Fruit fly (Drosophila melanogaster) whole organism, embryonic: ENCODE measurements around the gene CG2129.

Experiments
- Bgb ChIP-seq: fragments of 200-800 bp; sonication (Bioruptor generic); IDR thresholded peaks from 2 replicates; pipeline ENCODE4 v1.3.6; 2022; ENCODE audit warnings: missing biosample characterization, missing genetic modification characterization; ENCODE audit not compliant: partially characterized antibody
- CG10462 ChIP-seq: fragments of 200-800 bp; sonication (Bioruptor generic); optimal IDR thresholded peaks from 2 replicates; lab custom pipeline; 2016; ENCODE audit warnings: missing biosample characterization, missing genetic modification characterization
- CG10654 ChIP-seq: fragments of 200-800 bp; sonication (Bioruptor generic); optimal IDR thresholded peaks from 2 replicates; lab custom pipeline; 2016; ENCODE audit warnings: missing biosample characterization, missing genetic modification characterization
- CG11085 ChIP-seq: fragments of 200-800 bp; sonication (Bioruptor generic); IDR thresholded peaks from 2 replicates; pipeline ENCODE4 v1.3.6; 2022; ENCODE audit warnings: missing biosample characterization, missing genetic modification characterization
- CG11456 ChIP-seq: fragments of 200-800 bp; sonication (Bioruptor generic); IDR thresholded peaks from 3 replicates; pipeline ENCODE4 v1.3.6; 2022; ENCODE audit warnings: missing biosample characterization, missing genetic modification characterization
- CG12155 ChIP-seq: fragments of 200-800 bp; sonication (Bioruptor generic); optimal IDR thresholded peaks from 3 replicates; lab custom pipeline; 2016; ENCODE audit warnings: missing biosample characterization, missing genetic modification characterization
- CG12219 ChIP-seq: fragments of 200-800 bp; sonication (Bioruptor generic); optimal IDR thresholded peaks from 3 replicates; lab custom pipeline; 2018; ENCODE audit warnings: missing biosample characterization, mild to moderate bottlenecking, missing genetic modification characterization
- CG12236 ChIP-seq: fragments of 200-800 bp; sonication (Bioruptor generic); optimal IDR thresholded peaks from 2 replicates; lab custom pipeline; 2016; ENCODE audit warnings: missing biosample characterization, missing genetic modification characterization
- CG13123 ChIP-seq: fragments of 200-800 bp; sonication (Bioruptor generic); optimal IDR thresholded peaks from 2 replicates; lab custom pipeline; 2016; ENCODE audit warnings: missing biosample characterization, missing genetic modification characterization
- CG14050 ChIP-seq: fragments of 200-800 bp; sonication (Bioruptor generic); IDR thresholded peaks from 3 replicates; pipeline ENCODE4 v1.3.6; 2022; ENCODE audit warnings: missing biosample characterization, missing genetic modification characterization
- CG15514 ChIP-seq: fragments of 200-800 bp; sonication (Bioruptor generic); optimal IDR thresholded peaks from 3 replicates; lab custom pipeline; 2017; ENCODE audit warnings: missing biosample characterization, missing genetic modification characterization, mild to moderate bottlenecking, moderate library complexity, missing genetic modification reagents
- CG17359 ChIP-seq: fragments of 200-800 bp; sonication (Bioruptor generic); optimal IDR thresholded peaks from 3 replicates; lab custom pipeline; 2018; ENCODE audit warnings: missing biosample characterization, mild to moderate bottlenecking, missing genetic modification characterization, moderate library complexity
- CG2116 ChIP-seq: fragments of 200-800 bp; sonication (Bioruptor generic); optimal IDR thresholded peaks from 3 replicates; lab custom pipeline; 2018; ENCODE audit warnings: missing biosample characterization, mild to moderate bottlenecking, missing genetic modification characterization
- CG2875 ChIP-seq: fragments of 200-800 bp; sonication (Bioruptor generic); optimal IDR thresholded peaks from 2 replicates; lab custom pipeline; 2017; ENCODE audit warnings: missing biosample characterization, mild to moderate bottlenecking, missing genetic modification characterization, missing genetic modification reagents
- CG32767 ChIP-seq: fragments of 200-800 bp; sonication (Bioruptor generic); IDR thresholded peaks from 2 replicates; pipeline ENCODE4 v1.3.6; 2022; ENCODE audit warnings: missing biosample characterization, missing genetic modification characterization
- CG32772 ChIP-seq: fragments of 200-800 bp; sonication (Bioruptor generic); IDR thresholded peaks from 2 replicates; pipeline ENCODE4 v1.3.6; 2022; ENCODE audit warnings: missing biosample characterization, missing genetic modification characterization
- CG4404 ChIP-seq: fragments of 200-800 bp; sonication (Bioruptor generic); IDR thresholded peaks from 2 replicates; pipeline ENCODE4 v1.3.6; 2022; ENCODE audit warnings: missing biosample characterization, missing genetic modification characterization
- CG4820 ChIP-seq: fragments of 200-800 bp; sonication (Bioruptor generic); optimal IDR thresholded peaks from 3 replicates; lab custom pipeline; 2016; ENCODE audit warnings: missing biosample characterization, missing genetic modification characterization
- CG6765 ChIP-seq: fragments of 200-800 bp; sonication (Bioruptor generic); optimal IDR thresholded peaks from 3 replicates; lab custom pipeline; 2017; ENCODE audit warnings: missing biosample characterization, mild to moderate bottlenecking, missing genetic modification characterization
- CG7963 ChIP-seq: fragments of 200-800 bp; sonication (Bioruptor generic); IDR thresholded peaks from 3 replicates; pipeline ENCODE4 v1.3.6; 2022; ENCODE audit warnings: missing biosample characterization, missing genetic modification characterization; ENCODE audit not compliant: partially characterized antibody
- CG7987 ChIP-seq: fragments of 200-800 bp; sonication (Bioruptor generic); optimal IDR thresholded peaks from 2 replicates; lab custom pipeline; 2018; ENCODE audit warnings: missing biosample characterization, mild to moderate bottlenecking, missing genetic modification characterization, moderate library complexity
- CG8290 ChIP-seq, 3 experiments: fragments of 200-800 bp; sonication (Bioruptor generic); optimal IDR thresholded peaks; 2 replicates each; lab custom pipeline; 2016 to 2019; ENCODE audit warnings: missing biosample characterization in 3 of 3, missing genetic modification characterization in 3 of 3, mild to moderate bottlenecking in 2 of 3, moderate library complexity in 1 of 3
- CG8359 ChIP-seq: fragments of 200-800 bp; sonication (Bioruptor generic); optimal IDR thresholded peaks from 2 replicates; lab custom pipeline; 2017; ENCODE audit warnings: missing biosample characterization, mild to moderate bottlenecking, missing genetic modification characterization, borderline replicate concordance
- CG8388 ChIP-seq: fragments of 200-800 bp; sonication (Bioruptor generic); optimal IDR thresholded peaks from 2 replicates; lab custom pipeline; 2019; ENCODE audit warnings: missing biosample characterization, mild to moderate bottlenecking, missing genetic modification characterization, moderate library complexity
- CG8478 ChIP-seq: fragments of >200 bp; optimal IDR thresholded peaks from 2 replicates; lab custom pipeline; 2018
- CG9437 ChIP-seq: fragments of 200-800 bp; sonication (Bioruptor generic); optimal IDR thresholded peaks from 2 replicates; lab custom pipeline; 2018; ENCODE audit warnings: missing biosample characterization, mild to moderate bottlenecking, missing genetic modification characterization
- CG9797 ChIP-seq: fragments of 200-800 bp; sonication (Bioruptor generic); optimal IDR thresholded peaks from 3 replicates; lab custom pipeline; 2018; ENCODE audit warnings: missing biosample characterization, mild to moderate bottlenecking, missing genetic modification characterization
- Chrac-16 ChIP-seq: fragments of 200-800 bp; sonication (Bioruptor generic); optimal IDR thresholded peaks from 3 replicates; lab custom pipeline; 2016; ENCODE audit warnings: missing biosample characterization, missing genetic modification characterization
- Dad ChIP-seq: fragments of 200-800 bp; sonication (Bioruptor generic); optimal IDR thresholded peaks from 3 replicates; lab custom pipeline; 2016; ENCODE audit warnings: missing biosample characterization, missing genetic modification characterization
- Ets65A ChIP-seq: fragments of 200-800 bp; sonication (Bioruptor generic); peaks from one replicate; lab custom pipeline; 2016; ENCODE audit warnings: missing biosample characterization, missing genetic modification characterization
- Gsc ChIP-seq: fragments of 200-800 bp; sonication (Bioruptor generic); IDR thresholded peaks from 2 replicates; pipeline ENCODE4 v1.3.6; 2022; ENCODE audit warnings: missing biosample characterization, missing genetic modification characterization
- H2.0 ChIP-seq: fragments of 200-800 bp; sonication (Bioruptor generic); IDR thresholded peaks from 2 replicates; pipeline ENCODE4 v1.3.6; 2022; ENCODE audit warnings: missing biosample characterization, missing genetic modification characterization
- Hr78 ChIP-seq, 2 experiments: fragments of 200-800 bp in 1 of 2; fragments of >200 bp in 1 of 2; sonication (Bioruptor generic) in 1 of 2; optimal IDR thresholded peaks; 2 replicates each; lab custom pipeline; 2017 to 2019; ENCODE audit warnings: missing biosample characterization in 2 of 2, missing genetic modification characterization in 2 of 2, mild to moderate bottlenecking in 1 of 2, moderate library complexity in 1 of 2
- Hsf ChIP-seq: fragments of 200-800 bp; sonication (Bioruptor generic); optimal IDR thresholded peaks from 3 replicates; lab custom pipeline; 2016; ENCODE audit warnings: missing biosample characterization, missing genetic modification characterization
- Meics ChIP-seq: fragments of 200-800 bp; sonication (Bioruptor generic); optimal IDR thresholded peaks from 2 replicates; lab custom pipeline; 2017; ENCODE audit warnings: missing biosample characterization, mild to moderate bottlenecking, missing genetic modification characterization
- Nf-YC ChIP-seq: fragments of 200-800 bp; optimal IDR thresholded peaks from 3 replicates; lab custom pipeline; 2019; ENCODE audit warnings: missing biosample characterization, mild to moderate bottlenecking, missing genetic modification characterization, moderate library complexity
- Ptx1 ChIP-seq: fragments of 200-800 bp; sonication (Bioruptor generic); IDR thresholded peaks from 2 replicates; pipeline ENCODE4 v1.3.6; 2022; ENCODE audit warnings: missing biosample characterization, missing genetic modification characterization
- Xrp1 ChIP-seq: fragments of 200-800 bp; sonication (Bioruptor generic); IDR thresholded peaks from 2 replicates; pipeline ENCODE4 v1.3.6; 2022; ENCODE audit warnings: missing biosample characterization, missing genetic modification characterization
- ato ChIP-seq: fragments of 200-800 bp; sonication (Bioruptor generic); IDR thresholded peaks from 2 replicates; pipeline ENCODE4 v1.3.6; 2022; ENCODE audit warnings: missing biosample characterization, missing genetic modification characterization; ENCODE audit not compliant: partially characterized antibody
- bowl ChIP-seq: fragments of 200-800 bp; sonication (Bioruptor generic); IDR thresholded peaks from 2 replicates; pipeline ENCODE4 v1.3.6; 2022; ENCODE audit warnings: missing biosample characterization, missing genetic modification characterization
- br ChIP-seq: fragments of >200 bp; optimal IDR thresholded peaks from 2 replicates; lab custom pipeline; 2017
- crc ChIP-seq: fragments of 200-800 bp; sonication (Bioruptor generic); optimal IDR thresholded peaks from 2 replicates; lab custom pipeline; 2016; ENCODE audit warnings: missing biosample characterization, missing genetic modification characterization
- dimm ChIP-seq: fragments of 200-800 bp; sonication (Bioruptor generic); IDR thresholded peaks from 2 replicates; pipeline ENCODE4 v1.3.6; 2022; ENCODE audit warnings: missing biosample characterization, missing genetic modification characterization
- ham ChIP-seq: fragments of 200-800 bp; sonication (Bioruptor generic); IDR thresholded peaks from 2 replicates; pipeline ENCODE4 v1.3.6; 2022; ENCODE audit warnings: missing biosample characterization, missing genetic modification characterization
- hkb ChIP-seq, 2 experiments: fragments of 200-800 bp in 1 of 2; fragments of >200 bp in 1 of 2; sonication (Bioruptor generic) in 1 of 2; IDR thresholded peaks in 1 of 2; optimal IDR thresholded peaks in 1 of 2; 2 replicates each; pipeline versions ENCODE4 v1.3.6 to Lab custom; 2017 to 2022; ENCODE audit warnings: missing biosample characterization in 1 of 2, missing genetic modification characterization in 1 of 2
- maf-S ChIP-seq: fragments of 200-800 bp; sonication (Bioruptor generic); optimal IDR thresholded peaks from 2 replicates; lab custom pipeline; 2016; ENCODE audit warnings: missing biosample characterization, missing genetic modification characterization
- scrt ChIP-seq: fragments of 200-800 bp; sonication (Bioruptor generic); optimal IDR thresholded peaks from 2 replicates; lab custom pipeline; 2018; ENCODE audit warnings: missing biosample characterization, mild to moderate bottlenecking, missing genetic modification characterization, moderate library complexity
- sisA ChIP-seq: fragments of 200-800 bp; sonication (Bioruptor generic); IDR thresholded peaks from 2 replicates; pipeline ENCODE4 v1.3.6; 2022; ENCODE audit warnings: missing biosample characterization, missing genetic modification characterization

CG2129 gene

DNA sequence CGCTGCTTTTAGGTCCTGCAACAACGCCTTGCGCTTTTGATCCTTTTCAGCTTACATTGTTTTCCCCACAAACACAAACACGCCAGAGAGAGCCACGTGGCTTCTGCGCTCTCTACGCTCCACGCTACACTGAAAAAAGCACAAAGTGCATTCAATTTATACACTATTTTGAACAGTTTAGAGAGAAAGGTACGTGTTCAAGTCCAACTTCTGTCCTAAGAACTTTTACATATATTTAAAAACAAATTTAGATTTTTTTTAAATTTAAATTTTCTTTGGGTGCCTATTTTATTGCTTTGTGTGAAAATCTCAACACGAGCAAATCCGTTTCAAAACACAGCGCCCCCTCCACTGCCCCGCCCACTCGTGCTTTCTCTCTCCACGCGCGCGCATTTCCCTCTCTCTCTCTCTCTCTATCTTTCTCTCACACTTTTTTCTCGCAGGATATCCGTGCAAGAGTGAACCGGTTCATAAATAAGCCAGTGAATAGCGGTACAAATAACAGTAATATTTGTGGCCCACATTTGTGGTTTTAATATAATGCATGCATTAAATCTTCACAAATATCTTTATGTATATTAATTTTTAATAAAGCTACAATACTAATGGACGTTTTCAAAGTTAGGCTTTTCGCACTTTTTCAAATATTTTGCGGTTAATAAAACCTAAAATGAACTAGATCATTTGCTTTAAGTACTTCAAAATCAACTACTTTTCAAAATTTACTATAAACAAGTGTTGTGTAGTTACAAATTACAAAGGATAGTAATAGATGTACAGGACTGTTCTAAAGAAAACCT, 45.4 kb upstream of the CG2129 start (continued):
- TF ChIP-seq bowl: peak; percentile 79; the same call in 1 of the 2 replicates
- TF ChIP-seq CG2116 (GFP tag; lab: Kevin White, UChicago): peak; percentile 45
- TF ChIP-seq CG10654 (GFP tag; lab: Kevin White, UChicago): peak; percentile 65
- TF ChIP-seq CG9797 (GFP tag; lab: Kevin White, UChicago): no peak
- TF ChIP-seq CG14050 (GFP tag; lab: Robert Waterston, UW): peak; percentile 84
- TF ChIP-seq ato (GFP tag; lab: Robert Waterston, UW): no peak
- TF ChIP-seq Hr78 (GFP tag; optimal IDR thresholded peaks at IDR 0.05; lab: Kevin White, UChicago): peak in 1 of 2 experiments; percentile 38
- peak; percentile 82 for TF ChIP-seq H2.0
- TF ChIP-seq CG9437 (GFP tag; lab: Kevin White, UChicago): peak; percentile 64
- peak; percentile 85 for TF ChIP-seq CG11456 (GFP tag; lab: Robert Waterston, UW)
- peak; percentile 34; the same call in 1 of the 2 replicates for TF ChIP-seq CG11085
- no peak for TF ChIP-seq CG8290 (GFP tag; optimal IDR thresholded peaks at IDR 0.05; lab: Kevin White, UChicago)
- peak in 1 of 2 experiments; percentile 53 for TF ChIP-seq CG8290 (tag; optimal IDR thresholded peaks at IDR 0.05; lab: Kevin White, UChicago)
- TF ChIP-seq Nf-YC (tag; lab: Kevin White, UChicago): peak; percentile 62
- peak; percentile 6 for TF ChIP-seq maf-S (GFP tag; lab: Kevin White, UChicago)
- no peak for TF ChIP-seq CG8478 (lab: Kevin White, UChicago)
- peak; percentile 79 for TF ChIP-seq CG2875 (GFP tag; lab: Kevin White, UChicago)
- peak; percentile 89 for TF ChIP-seq Ptx1
- TF ChIP-seq Chrac-16: peak; percentile 69
- no peak for TF ChIP-seq hkb (optimal IDR thresholded peaks at IDR 0.05; lab: Kevin White, UChicago)
- peak; percentile 94 for TF ChIP-seq hkb (GFP tag; IDR thresholded peaks at IDR 0.05; lab: Robert Waterston, UW)
- peak; percentile 85 for TF ChIP-seq sisA (GFP tag; lab: Robert Waterston, UW)
- TF ChIP-seq ham: 0 out of 2 replicates have a peak, but pooled peaks have one; percentile 41
- peak; percentile 97 for TF ChIP-seq CG15514 (GFP tag; lab: Kevin White, UChicago)
- peak; percentile 45 for TF ChIP-seq CG13123 (GFP tag; lab: Kevin White, UChicago)
- no peak for TF ChIP-seq Bgb (GFP tag; lab: Robert Waterston, UW)
- no peak for TF ChIP-seq br (lab: Kevin White, UChicago)
- TF ChIP-seq CG7963 (GFP tag; lab: Robert Waterston, UW): no peak
- 0 out of 2 replicates have a peak, but pooled peaks have one; percentile 8 for TF ChIP-seq Gsc (GFP tag; lab: Robert Waterston, UW)
- TF ChIP-seq CG10462 (GFP tag; lab: Kevin White, UChicago): peak; percentile 39
- peak; percentile 17 for TF ChIP-seq CG8359
- TF ChIP-seq CG4404: peak; percentile 43; the same call in 1 of the 2 replicates
- TF ChIP-seq dimm (GFP tag; lab: Robert Waterston, UW): 0 out of 2 replicates have a peak, but pooled peaks have one; percentile 48
- no peak for TF ChIP-seq CG12236
- TF ChIP-seq Meics (GFP tag; lab: Kevin White, UChicago): peak; percentile 88
- TF ChIP-seq Xrp1: peak; percentile 90
- TF ChIP-seq CG4820: peak; percentile 60
- peak; percentile 90 for TF ChIP-seq CG17359 (tag; lab: Kevin White, UChicago)
- TF ChIP-seq CG32772 (GFP tag; lab: Robert Waterston, UW): peak; percentile 87
- peak; percentile 59 for TF ChIP-seq CG7987 (GFP tag; lab: Kevin White, UChicago)
- peak; percentile 81 for TF ChIP-seq CG8388
- peak; percentile 33 for TF ChIP-seq crc (GFP tag; lab: Kevin White, UChicago)
- TF ChIP-seq CG6765 (GFP tag; lab: Kevin White, UChicago): peak; percentile 70
- peak; percentile 68 for TF ChIP-seq CG12155 (GFP tag; lab: Kevin White, UChicago)
- TF ChIP-seq scrt (GFP tag; lab: Kevin White, UChicago): peak; percentile 86
- TF ChIP-seq CG12219: peak; percentile 69
- TF ChIP-seq Dad (GFP tag; lab: Kevin White, UChicago): peak; percentile 33
- peak; percentile 92 for TF ChIP-seq Ets65A (GFP tag; lab: Kevin White, UChicago)
- peak; percentile 56 for TF ChIP-seq CG32767 (GFP tag; lab: Robert Waterston, UW)
- TF ChIP-seq Hsf (GFP tag; lab: Kevin White, UChicago): peak; percentile 76
